Fruit fly (Drosophila melanogaster): Measurements from ENCODE around the gene heca.

heca gene

DNA sequence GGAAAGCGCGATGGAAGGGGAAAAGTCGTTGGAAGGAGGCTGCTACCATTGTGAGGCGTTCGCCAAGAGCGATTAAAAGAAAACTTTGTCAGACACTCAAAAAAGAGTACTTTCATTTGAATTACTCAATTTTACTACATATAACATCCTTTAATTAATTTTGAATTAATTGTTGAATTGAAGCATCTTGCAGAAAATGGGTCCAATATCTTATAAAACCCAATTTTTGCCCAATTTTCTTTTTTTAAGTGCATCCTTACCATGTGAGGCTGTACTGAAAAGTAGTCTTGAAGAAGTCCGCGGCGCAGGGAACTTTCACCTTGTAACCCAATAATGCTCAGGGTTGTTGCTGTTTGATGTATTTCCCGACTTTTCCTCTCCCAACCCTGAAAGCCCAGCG, 42.5 kb upstream of the heca start (continued):
- no peak for TF ChIP-seq CG12104 (GFP tag; optimal IDR thresholded peaks at IDR 0.05)
- no peak for TF ChIP-seq CrebB (tag; optimal IDR thresholded peaks at IDR 0.05)
- TF ChIP-seq Ets65A (GFP tag): no peak
- TF ChIP-seq sc (optimal IDR thresholded peaks at IDR 0.05): no peak
- TF ChIP-seq sc (GFP tag; optimal IDR thresholded peaks at IDR 0.05): no peak
- no peak for TF ChIP-seq salm (tag; optimal IDR thresholded peaks at IDR 0.05)
- TF ChIP-seq CG15011 (GFP tag; optimal IDR thresholded peaks at IDR 0.05): no peak
- no peak for TF ChIP-seq pum (GFP tag; optimal IDR thresholded peaks at IDR 0.05)
- no peak for TF ChIP-seq CG16815 (GFP tag; optimal IDR thresholded peaks at IDR 0.05)
- TF ChIP-seq CG17359 (tag; optimal IDR thresholded peaks at IDR 0.05): peak; percentile 55
- no peak for TF ChIP-seq br (optimal IDR thresholded peaks at IDR 0.05)
- TF ChIP-seq CG2120 (GFP tag; optimal IDR thresholded peaks at IDR 0.05): peak; percentile 37
- no peak for TF ChIP-seq Ravus (GFP tag; IDR thresholded peaks at IDR 0.05)
- TF ChIP-seq Jarid2 (GFP tag; optimal IDR thresholded peaks at IDR 0.05): no peak
- TF ChIP-seq CG34376 (GFP tag; optimal IDR thresholded peaks at IDR 0.05): no peak
- 0 out of 2 replicates have a peak, but pooled peaks have one; percentile 10 for TF ChIP-seq CG32772 (GFP tag; IDR thresholded peaks at IDR 0.05)
- TF ChIP-seq Elba2 (GFP tag; optimal IDR thresholded peaks at IDR 0.05): no peak
- TF ChIP-seq CG8359 (GFP tag; optimal IDR thresholded peaks at IDR 0.05; ENCODE audit: borderline replicate concordance): no peak
- no peak for TF ChIP-seq cg (GFP tag; optimal IDR thresholded peaks at IDR 0.05)
- TF ChIP-seq Max (GFP tag; optimal IDR thresholded peaks at IDR 0.05): no peak
- TF ChIP-seq CG10979 (tag; optimal IDR thresholded peaks at IDR 0.05): peak; percentile 54
- TF ChIP-seq CG9609 (GFP tag; optimal IDR thresholded peaks at IDR 0.05): no peak
- no peak for TF ChIP-seq CG18476 (GFP tag; optimal IDR thresholded peaks at IDR 0.05)
- no peak for TF ChIP-seq MBD-R2 (GFP tag; IDR thresholded peaks at IDR 0.05)
- TF ChIP-seq sisA (GFP tag; IDR thresholded peaks at IDR 0.05): peak; percentile 39; the same call in 1 of the 2 replicates
- no peak for TF ChIP-seq CG32767 (GFP tag; IDR thresholded peaks at IDR 0.05)
- no peak for TF ChIP-seq CG11398 (GFP tag; optimal IDR thresholded peaks at IDR 0.05)
- TF ChIP-seq corto (GFP tag; optimal IDR thresholded peaks at IDR 0.05): no peak
- peak; percentile 49 for TF ChIP-seq unpg (GFP tag; optimal IDR thresholded peaks at IDR 0.05)
- TF ChIP-seq CG30431 (GFP tag; optimal IDR thresholded peaks at IDR 0.05): no peak
- no peak for TF ChIP-seq her (GFP tag; optimal IDR thresholded peaks at IDR 0.05)
- no peak for TF ChIP-seq CG17361 (GFP tag; IDR thresholded peaks at IDR 0.05)
- TF ChIP-seq CG11695 (GFP tag; IDR thresholded peaks at IDR 0.05): 0 out of 3 replicates have a peak, but pooled peaks have one; percentile 36
- TF ChIP-seq en (GFP tag; optimal IDR thresholded peaks at IDR 0.05): no peak
- peak; percentile 23 for TF ChIP-seq CG6254 (GFP tag; optimal IDR thresholded peaks at IDR 0.05)
- TF ChIP-seq bbx (GFP tag; IDR thresholded peaks at IDR 0.05; ENCODE audit: partially characterized antibody): no peak
- no peak for TF ChIP-seq NfI (GFP tag; optimal IDR thresholded peaks at IDR 0.05)
- TF ChIP-seq inv (GFP tag; IDR thresholded peaks at IDR 0.05; ENCODE audit: partially characterized antibody): no peak
- no peak for TF ChIP-seq CG12299 (tag; optimal IDR thresholded peaks at IDR 0.05)
- peak; percentile 50 for TF ChIP-seq Blimp-1 (GFP tag; optimal IDR thresholded peaks at IDR 0.05)
- TF ChIP-seq CG11696 (GFP tag; IDR thresholded peaks at IDR 0.05): no peak
- TF ChIP-seq CG7928 (GFP tag; optimal IDR thresholded peaks at IDR 0.05): no peak
- TF ChIP-seq CG15696 (tag; optimal IDR thresholded peaks at IDR 0.05): no peak
- no peak for TF ChIP-seq CG6654 (GFP tag; optimal IDR thresholded peaks at IDR 0.05)
- peak; percentile 57; the same call in 1 of the 2 replicates for TF ChIP-seq HLH3B (GFP tag; IDR thresholded peaks at IDR 0.05)
- TF ChIP-seq chif (GFP tag; optimal IDR thresholded peaks at IDR 0.05): peak in 1 of 2 experiments; percentile 8
- TF ChIP-seq CG11560 (tag; IDR thresholded peaks at IDR 0.05): no peak
- TF ChIP-seq ERR (GFP tag; optimal IDR thresholded peaks at IDR 0.05): no peak
- TF ChIP-seq CG4404 (GFP tag; IDR thresholded peaks at IDR 0.05): no peak
- TF ChIP-seq CG13296 (GFP tag; optimal IDR thresholded peaks at IDR 0.05): no peak
- no peak for TF ChIP-seq CG17568 (GFP tag; optimal IDR thresholded peaks at IDR 0.05)
- TF ChIP-seq CG42726 (GFP tag; IDR thresholded peaks at IDR 0.05; ENCODE audit: partially characterized antibody): no peak
